Worm (Caenorhabditis elegans) whole organism, early embryonic: ENCODE results near the gene str-102.

Experiments used
- F13C5.2 ChIP-seq: sonication (generic microtip); optimal IDR thresholded peaks from 2 replicates; lab custom pipeline; 2017; ENCODE audit warnings: mild to moderate bottlenecking, missing genetic modification characterization, inconsistent platforms, missing compliant biosample characterization
- ama-1 ChIP-seq: fragments of 150-350 bp; optimal IDR thresholded peaks from 2 replicates; lab custom pipeline; 2014
- sea-1 ChIP-seq: fragments of 200-800 bp; sonication (Bioruptor generic); conservative IDR thresholded peaks from 2 replicates; pipeline ENCODE4 v1.3.6; 2022; ENCODE audit warnings: missing genetic modification characterization, missing compliant biosample characterization
- tra-4 ChIP-seq: sonication (generic microtip); optimal IDR thresholded peaks from 2 replicates; lab custom pipeline; 2017; ENCODE audit warnings: missing genetic modification characterization, missing compliant biosample characterization

DNA sequence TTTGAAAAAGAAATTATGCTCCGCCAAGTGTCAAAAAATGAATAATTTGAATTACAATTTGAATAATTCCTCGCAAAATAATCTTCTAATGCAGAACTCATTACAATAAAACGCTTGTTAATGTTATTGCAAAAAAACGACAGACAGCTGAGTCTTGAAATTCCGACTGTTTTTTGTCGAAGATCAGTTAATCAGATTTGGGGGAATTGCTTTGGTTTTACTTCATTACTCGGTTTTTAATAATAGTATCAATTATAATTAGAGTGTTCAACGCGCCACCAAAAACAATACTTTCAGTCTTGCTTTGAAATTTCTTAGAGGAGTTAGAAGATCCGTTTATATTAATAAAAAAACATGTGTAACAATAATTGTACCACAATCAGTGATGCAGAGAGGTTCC is 6.9 kb upstream of the str-102 start, which contains the start of gene srh-122:
- TF ChIP-seq F13C5.2 (tag; lab: Kevin White, UChicago) = no peak
- TF ChIP-seq tra-4 = no peak
- no peak for TF ChIP-seq ama-1
- TF ChIP-seq sea-1 (GFP tag; lab: Robert Waterston, UW) = no peak
